Fruit fly (Drosophila melanogaster) whole organism, embryonic: ENCODE measurements around the gene Rab7.

Experiments used
- ATbp ChIP-seq: fragments of 200-800 bp; sonication (Bioruptor generic); optimal IDR thresholded peaks from 2 replicates; lab custom pipeline; 2017; ENCODE audit warnings: missing biosample characterization, mild to moderate bottlenecking, missing genetic modification characterization, missing genetic modification reagents
- Atf3 ChIP-seq: fragments of 200-800 bp; sonication (Bioruptor generic); optimal IDR thresholded peaks from 3 replicates; lab custom pipeline; 2016; ENCODE audit warnings: missing biosample characterization, missing genetic modification characterization
- CG12071 ChIP-seq: fragments of 200-800 bp; sonication (Bioruptor generic); optimal IDR thresholded peaks from 3 replicates; lab custom pipeline; 2018; ENCODE audit warnings: missing biosample characterization, mild to moderate bottlenecking, missing genetic modification characterization
- CG15696 ChIP-seq: fragments of 200-800 bp; sonication (Bioruptor generic); optimal IDR thresholded peaks from 2 replicates; lab custom pipeline; 2019; ENCODE audit warnings: missing biosample characterization, mild to moderate bottlenecking, missing genetic modification characterization, moderate library complexity
- CG1647 ChIP-seq: fragments of 200-800 bp; sonication (Bioruptor generic); optimal IDR thresholded peaks from 3 replicates; lab custom pipeline; 2016; ENCODE audit warnings: missing biosample characterization, missing genetic modification characterization
- CG16813 ChIP-seq: fragments of 200-800 bp; sonication (Bioruptor generic); IDR thresholded peaks from 3 replicates; pipeline ENCODE4 v1.3.6; 2022; ENCODE audit warnings: missing biosample characterization, missing genetic modification characterization; ENCODE audit not compliant: partially characterized antibody
- CG16815 ChIP-seq: fragments of 200-800 bp; sonication (Bioruptor generic); optimal IDR thresholded peaks from 3 replicates; lab custom pipeline; 2017; ENCODE audit warnings: missing biosample characterization, mild to moderate bottlenecking, missing genetic modification characterization
- CG17802 ChIP-seq: fragments of 200-800 bp; sonication (Bioruptor generic); optimal IDR thresholded peaks from 2 replicates; lab custom pipeline; 2018; ENCODE audit warnings: missing biosample characterization, mild to moderate bottlenecking, missing genetic modification characterization, moderate library complexity
- CG18599 ChIP-seq: fragments of 200-800 bp; sonication (Bioruptor generic); optimal IDR thresholded peaks from 3 replicates; lab custom pipeline; 2017; ENCODE audit warnings: missing biosample characterization, missing genetic modification characterization, mild to moderate bottlenecking, moderate library complexity, missing genetic modification reagents
- CG18619 ChIP-seq: fragments of 200-800 bp; sonication (Bioruptor generic); optimal IDR thresholded peaks from 3 replicates; lab custom pipeline; 2017; ENCODE audit warnings: missing biosample characterization, mild to moderate bottlenecking, missing genetic modification characterization
- CG33213 ChIP-seq: fragments of 200-800 bp; sonication (Bioruptor generic); optimal IDR thresholded peaks from 3 replicates; lab custom pipeline; 2016; ENCODE audit warnings: missing biosample characterization, missing genetic modification characterization
- CG33557 ChIP-seq: fragments of 200-800 bp; sonication (Bioruptor generic); optimal IDR thresholded peaks from 2 replicates; lab custom pipeline; 2019; ENCODE audit warnings: missing biosample characterization, mild to moderate bottlenecking, missing genetic modification characterization, moderate library complexity
- CG3838 ChIP-seq: fragments of 200-800 bp; sonication (Bioruptor generic); optimal IDR thresholded peaks from 3 replicates; lab custom pipeline; 2016; ENCODE audit warnings: missing biosample characterization, missing genetic modification characterization
- CG5245 ChIP-seq: fragments of 200-800 bp; sonication (Bioruptor generic); optimal IDR thresholded peaks from 3 replicates; lab custom pipeline; 2016; ENCODE audit warnings: missing biosample characterization, missing genetic modification characterization
- CG6683 ChIP-seq: fragments of 200-800 bp; sonication (Bioruptor generic); optimal IDR thresholded peaks from 2 replicates; lab custom pipeline; 2017; ENCODE audit warnings: missing biosample characterization, mild to moderate bottlenecking, missing genetic modification characterization, missing genetic modification reagents
- CG7372 ChIP-seq: fragments of 200-800 bp; sonication (Bioruptor generic); IDR thresholded peaks from 2 replicates; pipeline ENCODE4 v1.3.6; 2022; ENCODE audit warnings: missing biosample characterization, missing genetic modification characterization
- CG7839 ChIP-seq: fragments of 200-800 bp; sonication (Bioruptor generic); optimal IDR thresholded peaks from 3 replicates; lab custom pipeline; 2018; ENCODE audit warnings: missing biosample characterization, mild to moderate bottlenecking, missing genetic modification characterization, moderate library complexity
- CG8765 ChIP-seq: fragments of 200-800 bp; sonication (Bioruptor generic); IDR thresholded peaks from 2 replicates; pipeline ENCODE4 v1.3.6; 2022; ENCODE audit warnings: missing biosample characterization, missing genetic modification characterization
- CG9932 ChIP-seq: fragments of 200-800 bp; sonication (Bioruptor generic); IDR thresholded peaks from 2 replicates; pipeline ENCODE4 v1.3.6; 2022; ENCODE audit warnings: missing biosample characterization, missing genetic modification characterization
- CHES-1-like ChIP-seq: fragments of 200-800 bp; sonication (Bioruptor generic); optimal IDR thresholded peaks from 2 replicates; lab custom pipeline; 2016; ENCODE audit warnings: missing biosample characterization, missing genetic modification characterization
- D19B ChIP-seq: fragments of 200-800 bp; sonication (Bioruptor generic); optimal IDR thresholded peaks from 2 replicates; lab custom pipeline; 2017; ENCODE audit warnings: missing biosample characterization, mild to moderate bottlenecking, missing genetic modification characterization
- HHEX ChIP-seq: fragments of 200-800 bp; sonication (Bioruptor generic); optimal IDR thresholded peaks from 3 replicates; lab custom pipeline; 2017; ENCODE audit warnings: missing biosample characterization, mild to moderate bottlenecking, missing genetic modification characterization, missing genetic modification reagents
- Hmx ChIP-seq: fragments of 200-800 bp; sonication (Bioruptor generic); optimal IDR thresholded peaks from 2 replicates; lab custom pipeline; 2016; ENCODE audit warnings: missing biosample characterization, missing genetic modification characterization
- Jarid2 ChIP-seq: fragments of 200-800 bp; sonication (Bioruptor generic); optimal IDR thresholded peaks from 3 replicates; lab custom pipeline; 2017; ENCODE audit warnings: mild to moderate bottlenecking, missing biosample characterization, missing genetic modification reagents, missing genetic modification characterization
- MBD-R2 ChIP-seq: fragments of 200-800 bp; sonication (Bioruptor generic); IDR thresholded peaks from 2 replicates; pipeline ENCODE4 v1.3.6; 2022; ENCODE audit warnings: missing biosample characterization, missing genetic modification characterization
- MESR4 ChIP-seq: fragments of 200-800 bp; sonication (Bioruptor generic); optimal IDR thresholded peaks from 2 replicates; lab custom pipeline; 2018; ENCODE audit warnings: missing biosample characterization, mild to moderate bottlenecking, missing genetic modification characterization, moderate library complexity
- Med ChIP-seq: fragments of 200-800 bp; sonication (Bioruptor generic); peaks from one replicate; lab custom pipeline; 2016; ENCODE audit warnings: missing biosample characterization, missing genetic modification characterization, mild to moderate bottlenecking, inconsistent platforms, moderate library complexity
- Sry-δ ChIP-seq: fragments of 200-800 bp; sonication (Bioruptor generic); optimal IDR thresholded peaks from 2 replicates; lab custom pipeline; 2016; ENCODE audit warnings: missing biosample characterization, missing genetic modification characterization
- Ssrp ChIP-seq: fragments of 200-800 bp; sonication (Bioruptor generic); optimal IDR thresholded peaks from 2 replicates; lab custom pipeline; 2018; ENCODE audit warnings: missing biosample characterization, mild to moderate bottlenecking, missing genetic modification characterization, moderate library complexity
- Usf ChIP-seq: fragments of 200-800 bp; sonication (Bioruptor generic); optimal IDR thresholded peaks from 2 replicates; lab custom pipeline; 2017; ENCODE audit warnings: missing genotype, missing biosample characterization, missing genetic modification characterization
- YL-1 ChIP-seq: fragments of 200-800 bp; sonication (Bioruptor generic); optimal IDR thresholded peaks from 3 replicates; lab custom pipeline; 2017; ENCODE audit warnings: missing biosample characterization, mild to moderate bottlenecking, missing genetic modification characterization
- ab ChIP-seq: fragments of 200-800 bp; sonication (Bioruptor generic); optimal IDR thresholded peaks from 2 replicates; lab custom pipeline; 2016; ENCODE audit warnings: missing biosample characterization, missing genetic modification characterization
- amos ChIP-seq: fragments of 200-800 bp; sonication (Bioruptor generic); IDR thresholded peaks from 2 replicates; pipeline ENCODE4 v1.3.6; 2022; ENCODE audit warnings: missing biosample characterization, missing genetic modification characterization; ENCODE audit not compliant: partially characterized antibody
- chn ChIP-seq: fragments of 200-800 bp; sonication (Bioruptor generic); optimal IDR thresholded peaks from 2 replicates; lab custom pipeline; 2016; ENCODE audit warnings: missing biosample characterization, missing genetic modification characterization
- dm ChIP-seq: fragments of 200-800 bp; sonication (Bioruptor generic); optimal IDR thresholded peaks from 3 replicates; lab custom pipeline; 2016; ENCODE audit warnings: missing biosample characterization, missing genetic modification characterization
- ftz-f1 ChIP-seq: fragments of 200-800 bp; sonication (Bioruptor generic); optimal IDR thresholded peaks from 2 replicates; lab custom pipeline; 2016; ENCODE audit warnings: missing biosample characterization, missing genetic modification characterization
- jing ChIP-seq: fragments of 200-800 bp; sonication (Bioruptor generic); optimal IDR thresholded peaks from 2 replicates; lab custom pipeline; 2018; ENCODE audit warnings: missing biosample characterization, mild to moderate bottlenecking, missing genetic modification characterization
- mld ChIP-seq: fragments of 200-800 bp; sonication (Bioruptor generic); IDR thresholded peaks from 3 replicates; pipeline ENCODE4 v1.3.6; 2022; ENCODE audit warnings: missing biosample characterization, missing genetic modification characterization; ENCODE audit not compliant: partially characterized antibody
- peb ChIP-seq: fragments of 200-800 bp; sonication (Bioruptor generic); IDR thresholded peaks from 2 replicates; pipeline ENCODE4 v1.3.6; 2022; ENCODE audit warnings: missing biosample characterization, missing genetic modification characterization
- pita ChIP-seq: fragments of 200-800 bp; sonication (Bioruptor generic); optimal IDR thresholded peaks from 2 replicates; lab custom pipeline; 2017; ENCODE audit warnings: missing biosample characterization, mild to moderate bottlenecking, missing genetic modification characterization
- ranshi ChIP-seq: fragments of 200-800 bp; sonication (Bioruptor generic); IDR thresholded peaks from 2 replicates; pipeline ENCODE4 v1.3.6; 2022; ENCODE audit warnings: missing biosample characterization, missing genetic modification characterization
- slp2 ChIP-seq: fragments of 200-800 bp; sonication (Bioruptor generic); optimal IDR thresholded peaks from 2 replicates; lab custom pipeline; 2016; ENCODE audit warnings: missing biosample characterization, missing genetic modification characterization
- so ChIP-seq: fragments of 200-800 bp; sonication (Bioruptor generic); IDR thresholded peaks from 3 replicates; pipeline ENCODE4 v1.3.6; 2022; ENCODE audit warnings: missing biosample characterization, missing genetic modification characterization
- sr ChIP-seq: fragments of 200-800 bp; sonication (Bioruptor generic); IDR thresholded peaks from 3 replicates; pipeline ENCODE4 v1.3.6; 2022; ENCODE audit warnings: missing biosample characterization, missing genetic modification characterization
- tin ChIP-seq: fragments of 200-800 bp; sonication (Bioruptor generic); optimal IDR thresholded peaks from 3 replicates; lab custom pipeline; 2016; ENCODE audit warnings: missing biosample characterization, missing genetic modification characterization
- tll ChIP-seq, 2 experiments: fragments of 200-800 bp in 1 of 2; fragments of >200 bp in 1 of 2; sonication (Bioruptor generic) in 1 of 2; optimal IDR thresholded peaks; 2 replicates each; lab custom pipeline; 2017 to 2019; ENCODE audit warnings: missing biosample characterization in 2 of 2, missing genetic modification characterization in 2 of 2, mild to moderate bottlenecking in 1 of 2, moderate library complexity in 1 of 2
- trh ChIP-seq: fragments of 200-800 bp; sonication (Bioruptor generic); optimal IDR thresholded peaks from 2 replicates; lab custom pipeline; 2016; ENCODE audit warnings: missing biosample characterization, missing genetic modification characterization
- vfl ChIP-seq: fragments of 200-800 bp; sonication (Bioruptor generic); optimal IDR thresholded peaks from 2 replicates; lab custom pipeline; 2016; ENCODE audit warnings: missing biosample characterization, missing genetic modification characterization
- z ChIP-seq: fragments of 200-800 bp; sonication (Bioruptor generic); IDR thresholded peaks from 3 replicates; pipeline ENCODE4 v1.3.6; 2022; ENCODE audit warnings: missing biosample characterization, missing genetic modification characterization
- zf30C ChIP-seq: fragments of 200-800 bp; sonication (Bioruptor generic); optimal IDR thresholded peaks from 3 replicates; lab custom pipeline; 2018; ENCODE audit warnings: missing biosample characterization, mild to moderate bottlenecking, missing genetic modification characterization

Rab7 gene

dm6 chr3R:24007775-24008506 is 15.1 kb downstream of the Rab7 start:
- TF ChIP-seq D19B (GFP tag; lab: Kevin White, UChicago) (peak; percentile 94), Ssrp (peak; percentile 13), CG18599 (peak; percentile 9), CG17802 (tag; lab: Kevin White, UChicago) (no peak), YL-1 (GFP tag; lab: Kevin White, UChicago) (no peak), CHES-1-like (no peak), mld (no peak), trh (GFP tag; lab: Kevin White, UChicago) (no peak), Sry-δ (GFP tag; lab: Kevin White, UChicago) (no peak), CG8765 (GFP tag; lab: Robert Waterston, UW) (no peak), chn (GFP tag; lab: Kevin White, UChicago) (no peak), CG16815 (GFP tag; lab: Kevin White, UChicago) (no peak), tll (GFP tag; optimal IDR thresholded peaks at IDR 0.05; lab: Kevin White, UChicago) (no peak), CG7839 (tag; lab: Kevin White, UChicago) (peak; percentile 61), MBD-R2 (GFP tag; lab: Robert Waterston, UW) (peak; percentile 15; the same call in 1 of the 2 replicates), ranshi (no peak), z (no peak), CG3838 (GFP tag; lab: Kevin White, UChicago) (no peak), Hmx (GFP tag; lab: Kevin White, UChicago) (no peak), CG5245 (GFP tag; lab: Kevin White, UChicago) (no peak), CG18619 (GFP tag; lab: Kevin White, UChicago) (no peak), Med (GFP tag; lab: Kevin White, UChicago) (peak; percentile 49), CG9932 (no peak), Jarid2 (GFP tag; lab: Kevin White, UChicago) (no peak), ATbp (GFP tag; lab: Kevin White, UChicago) (no peak), CG1647 (GFP tag; lab: Kevin White, UChicago) (no peak), peb (GFP tag; lab: Robert Waterston, UW) (no peak), ab (GFP tag; lab: Kevin White, UChicago) (no peak), CG33213 (GFP tag; lab: Kevin White, UChicago) (no peak), CG12071 (GFP tag; lab: Kevin White, UChicago) (no peak), tin (GFP tag; lab: Kevin White, UChicago) (no peak), CG15696 (tag; lab: Kevin White, UChicago) (no peak), CG16813 (GFP tag; lab: Robert Waterston, UW) (no peak), amos (no peak), pita (no peak), jing (GFP tag; lab: Kevin White, UChicago) (no peak), so (0 out of 3 replicates have a peak, but pooled peaks have one; percentile 42), CG33557 (GFP tag; lab: Kevin White, UChicago) (no peak), slp2 (GFP tag; lab: Kevin White, UChicago) (no peak), HHEX (GFP tag; lab: Kevin White, UChicago) (peak; percentile 8), MESR4 (GFP tag; lab: Kevin White, UChicago) (no peak), CG7372 (GFP tag; lab: Robert Waterston, UW) (no peak), Usf (GFP tag; lab: Kevin White, UChicago) (no peak), CG6683 (GFP tag; lab: Kevin White, UChicago) (peak; percentile 34), zf30C (GFP tag; lab: Kevin White, UChicago) (no peak), ftz-f1 (GFP tag; lab: Kevin White, UChicago) (no peak), sr (peak; percentile 84), dm (GFP tag; lab: Kevin White, UChicago) (no peak), vfl (GFP tag; lab: Kevin White, UChicago) (no peak), Atf3 (GFP tag; lab: Kevin White, UChicago) (no peak)
